Worm (Caenorhabditis elegans) whole organism, L2 larva: ENCODE measurements around the gene mes-1.

ENCODE experiments used
- Y55F3AM.14 ChIP-seq: fragments of 200-800 bp; sonication (Bioruptor generic); optimal IDR thresholded peaks from 2 replicates; lab custom pipeline; 2018; ENCODE audit warnings: mild to moderate bottlenecking, missing genetic modification characterization, missing compliant biosample characterization
- ama-1 ChIP-seq: fragments of 150-350 bp; optimal IDR thresholded peaks from 2 replicates; lab custom pipeline; 2018; ENCODE audit warnings: inconsistent platforms
- egl-27 ChIP-seq: sonication (generic microtip); optimal IDR thresholded peaks from 3 replicates; lab custom pipeline; 2017; ENCODE audit warnings: missing biosample characterization, missing genetic modification reagents, missing genetic modification characterization
- elt-3 ChIP-seq: sonication (generic microtip); optimal IDR thresholded peaks from 2 replicates; lab custom pipeline; 2017; ENCODE audit warnings: missing biosample characterization, missing genetic modification characterization
- lin-13 ChIP-seq: fragments of 150-350 bp; optimal IDR thresholded peaks from 2 replicates; lab custom pipeline; 2014; ENCODE audit warnings: missing biosample characterization, missing genetic modification reagents, missing genetic modification characterization
- lsy-2 ChIP-seq, 2 experiments: fragments of 150-350 bp in 1 of 2; sonication (generic microtip) in 1 of 2; optimal IDR thresholded peaks; 2 replicates each; lab custom pipeline; 2014 to 2017; ENCODE audit warnings: missing biosample characterization in 2 of 2, missing genetic modification characterization in 2 of 2
- nhr-25 ChIP-seq: fragments of 150-350 bp; sonication (generic microtip); optimal IDR thresholded peaks from 3 replicates; lab custom pipeline; 2014; ENCODE audit warnings: missing biosample characterization, missing genetic modification characterization
- nhr-77 ChIP-seq: fragments of 150-350 bp; optimal IDR thresholded peaks from 2 replicates; lab custom pipeline; 2014; ENCODE audit warnings: missing biosample characterization, missing genetic modification characterization
- skn-1 ChIP-seq: sonication (generic microtip); optimal IDR thresholded peaks from 2 replicates; lab custom pipeline; 2017; ENCODE audit warnings: missing biosample characterization, missing genetic modification characterization
- snpc-4 ChIP-seq: fragments of 150-350 bp; optimal IDR thresholded peaks from 2 replicates; lab custom pipeline; 2014; ENCODE audit warnings: missing biosample characterization, missing genetic modification characterization
- zag-1 ChIP-seq: fragments of 150-350 bp; optimal IDR thresholded peaks from 2 replicates; lab custom pipeline; 2014; ENCODE audit warnings: missing biosample characterization, missing genetic modification characterization
- ztf-4 ChIP-seq: fragments of 150-350 bp; optimal IDR thresholded peaks from 2 replicates; lab custom pipeline; 2014; ENCODE audit warnings: missing biosample characterization, missing genetic modification characterization

DNA sequence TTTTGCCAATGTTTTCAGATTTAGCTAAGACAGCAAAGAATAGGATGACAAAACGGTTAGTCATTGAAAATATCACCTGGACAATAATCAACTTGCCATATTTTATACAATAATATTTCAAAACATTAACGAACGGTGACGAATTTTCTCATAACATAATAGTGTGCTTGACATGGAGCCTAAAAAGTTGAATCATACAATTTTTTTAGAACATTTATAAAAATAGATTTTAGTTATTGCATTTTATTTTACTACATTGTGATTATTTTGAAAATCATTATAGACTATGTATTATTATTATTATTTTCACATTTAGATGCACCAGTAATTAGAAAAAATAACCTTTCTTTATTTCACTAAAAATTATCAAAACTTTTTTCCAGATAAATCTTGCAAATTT lies 8.7 kb upstream of the mes-1 start, which contains the start of gene F54F7.9:
- TF ChIP-seq elt-3 (no peak), nhr-25 (no peak), lin-13 (GFP tag; lab: Kevin White, UChicago) (no peak), nhr-77 (tag; lab: Kevin White, UChicago) (no peak), zag-1 (tag; lab: Kevin White, UChicago) (no peak), ama-1 (no peak), ztf-4 (tag; lab: Kevin White, UChicago) (no peak), egl-27 (no peak), lsy-2 (tag; optimal IDR thresholded peaks at IDR 0.05; lab: Kevin White, UChicago) (no peak), skn-1 (tag; lab: Kevin White, UChicago) (no peak), Y55F3AM.14 (no peak), snpc-4 (no peak)
